Fruit fly (Drosophila melanogaster) whole organism, embryonic: Measurements from ENCODE around the gene CG5515.

Experiments used
- Antp ChIP-seq: fragments of 200-800 bp; sonication (Bioruptor generic); optimal IDR thresholded peaks from 3 replicates; lab custom pipeline; 2016; ENCODE audit warnings: missing biosample characterization, missing genetic modification characterization
- Bdp1 ChIP-seq: fragments of 200-800 bp; sonication (Bioruptor generic); optimal IDR thresholded peaks from 3 replicates; lab custom pipeline; 2016; ENCODE audit warnings: missing biosample characterization, missing genetic modification characterization
- Bgb ChIP-seq: fragments of 200-800 bp; sonication (Bioruptor generic); IDR thresholded peaks from 2 replicates; pipeline ENCODE4 v1.3.6; 2022; ENCODE audit warnings: missing biosample characterization, missing genetic modification characterization; ENCODE audit not compliant: partially characterized antibody
- CG10431 ChIP-seq: fragments of 200-800 bp; sonication (Bioruptor generic); optimal IDR thresholded peaks from 3 replicates; lab custom pipeline; 2018; ENCODE audit warnings: missing biosample characterization, mild to moderate bottlenecking, missing genetic modification characterization
- CG12769 ChIP-seq: fragments of 200-800 bp; sonication (Bioruptor generic); optimal IDR thresholded peaks from 2 replicates; lab custom pipeline; 2019; ENCODE audit warnings: missing biosample characterization, mild to moderate bottlenecking, missing genetic modification characterization, moderate library complexity
- CG13624 ChIP-seq: fragments of 200-800 bp; sonication (Bioruptor generic); optimal IDR thresholded peaks from 2 replicates; lab custom pipeline; 2016; ENCODE audit warnings: missing biosample characterization, missing genetic modification characterization
- CG14014 ChIP-seq: fragments of 200-800 bp; sonication (Bioruptor generic); IDR thresholded peaks from 2 replicates; pipeline ENCODE4 v1.3.6; 2022; ENCODE audit warnings: missing biosample characterization, missing genetic modification characterization
- CG15073 ChIP-seq: fragments of 200-800 bp; sonication (Bioruptor generic); optimal IDR thresholded peaks from 2 replicates; lab custom pipeline; 2016; ENCODE audit warnings: missing biosample characterization, missing genetic modification characterization
- CG16815 ChIP-seq: fragments of 200-800 bp; sonication (Bioruptor generic); optimal IDR thresholded peaks from 3 replicates; lab custom pipeline; 2017; ENCODE audit warnings: missing biosample characterization, mild to moderate bottlenecking, missing genetic modification characterization
- CG2712 ChIP-seq: fragments of 200-800 bp; optimal IDR thresholded peaks from 3 replicates; lab custom pipeline; 2019; ENCODE audit warnings: missing biosample characterization, mild to moderate bottlenecking, missing genetic modification characterization, moderate library complexity
- CG4282 ChIP-seq: fragments of 200-800 bp; sonication (Bioruptor generic); optimal IDR thresholded peaks from 2 replicates; lab custom pipeline; 2016; ENCODE audit warnings: missing biosample characterization, missing genetic modification characterization
- CG7928 ChIP-seq: fragments of 200-800 bp; sonication (Bioruptor generic); optimal IDR thresholded peaks from 2 replicates; lab custom pipeline; 2017; ENCODE audit warnings: missing biosample characterization, mild to moderate bottlenecking, missing genetic modification characterization
- Dfd ChIP-seq, 2 experiments: fragments of >200 bp; optimal IDR thresholded peaks; 2 replicates each; lab custom pipeline; 2017; ENCODE audit warnings: missing biosample characterization in 2 of 2, missing genetic modification characterization in 2 of 2
- Dref ChIP-seq: fragments of 200-800 bp; sonication (Bioruptor generic); IDR thresholded peaks from 2 replicates; pipeline ENCODE4 v1.3.6; 2022; ENCODE audit warnings: missing biosample characterization, missing genetic modification characterization
- E2f2 ChIP-seq: fragments of 200-800 bp; sonication (Bioruptor generic); IDR thresholded peaks from 2 replicates; pipeline ENCODE4 v1.3.6; 2022; ENCODE audit warnings: missing biosample characterization, missing genetic modification characterization
- ERR ChIP-seq: fragments of 200-800 bp; sonication (Bioruptor generic); optimal IDR thresholded peaks from 2 replicates; lab custom pipeline; 2016; ENCODE audit warnings: missing biosample characterization, missing genetic modification characterization
- Eip74EF ChIP-seq, 2 experiments: fragments of 200-800 bp in 1 of 2; fragments of >200 bp in 1 of 2; sonication (Bioruptor generic) in 1 of 2; optimal IDR thresholded peaks; 2 replicates each; lab custom pipeline; 2017 to 2019; ENCODE audit warnings: missing biosample characterization in 2 of 2, missing genetic modification characterization in 2 of 2, mild to moderate bottlenecking in 1 of 2, moderate library complexity in 1 of 2
- Hey ChIP-seq: fragments of 200-800 bp; sonication (Bioruptor generic); optimal IDR thresholded peaks from 3 replicates; lab custom pipeline; 2018; ENCODE audit warnings: missing biosample characterization, mild to moderate bottlenecking, missing genetic modification characterization
- HmgZ ChIP-seq: fragments of 200-800 bp; sonication (Bioruptor generic); optimal IDR thresholded peaks from 2 replicates; lab custom pipeline; 2018; ENCODE audit warnings: missing biosample characterization, mild to moderate bottlenecking, missing genetic modification characterization
- Hr39 ChIP-seq: fragments of >200 bp; optimal IDR thresholded peaks from 2 replicates; lab custom pipeline; 2017
- Nf-YC ChIP-seq: fragments of 200-800 bp; optimal IDR thresholded peaks from 3 replicates; lab custom pipeline; 2019; ENCODE audit warnings: missing biosample characterization, mild to moderate bottlenecking, missing genetic modification characterization, moderate library complexity
- Oli ChIP-seq: fragments of 200-800 bp; sonication (Bioruptor generic); optimal IDR thresholded peaks from 2 replicates; lab custom pipeline; 2018; ENCODE audit warnings: missing biosample characterization, mild to moderate bottlenecking, missing genetic modification characterization, moderate library complexity
- Ravus ChIP-seq: fragments of 200-800 bp; sonication (Bioruptor generic); IDR thresholded peaks from 2 replicates; pipeline ENCODE4 v1.3.6; 2022; ENCODE audit warnings: missing biosample characterization, missing genetic modification characterization
- Tbp ChIP-seq: fragments of >200 bp; optimal IDR thresholded peaks from 2 replicates; lab custom pipeline; 2018; ENCODE audit warnings: missing biosample characterization, missing genetic modification characterization
- ash1 ChIP-seq: fragments of 200-800 bp; sonication (Bioruptor generic); optimal IDR thresholded peaks from 2 replicates; lab custom pipeline; 2018; ENCODE audit warnings: missing biosample characterization, mild to moderate bottlenecking, missing genetic modification characterization
- btn ChIP-seq: fragments of 200-800 bp; sonication (Bioruptor generic); optimal IDR thresholded peaks from 2 replicates; lab custom pipeline; 2016; ENCODE audit warnings: missing biosample characterization, missing genetic modification characterization
- cas ChIP-seq: fragments of 200-800 bp; sonication (Bioruptor generic); IDR thresholded peaks from 2 replicates; pipeline ENCODE4 v1.3.6; 2022; ENCODE audit warnings: missing biosample characterization, missing genetic modification characterization
- chinmo ChIP-seq: fragments of 200-800 bp; sonication (Bioruptor generic); IDR thresholded peaks from 4 replicates; pipeline ENCODE4 v1.3.6; 2022; ENCODE audit warnings: missing biosample characterization, missing genetic modification characterization; ENCODE audit not compliant: partially characterized antibody
- chn ChIP-seq: fragments of 200-800 bp; sonication (Bioruptor generic); optimal IDR thresholded peaks from 2 replicates; lab custom pipeline; 2016; ENCODE audit warnings: missing biosample characterization, missing genetic modification characterization
- eve ChIP-seq, 2 experiments: fragments of >200 bp; optimal IDR thresholded peaks; 2 replicates each; lab custom pipeline; 2017; ENCODE audit warnings: missing biosample characterization in 2 of 2, missing genetic modification characterization in 2 of 2
- fd3F ChIP-seq: fragments of 200-800 bp; sonication (Bioruptor generic); optimal IDR thresholded peaks from 2 replicates; lab custom pipeline; 2018; ENCODE audit warnings: missing biosample characterization, mild to moderate bottlenecking, missing genetic modification characterization, moderate library complexity
- gcm2 ChIP-seq: fragments of 200-800 bp; sonication (Bioruptor generic); optimal IDR thresholded peaks from 2 replicates; lab custom pipeline; 2016; ENCODE audit warnings: missing biosample characterization, missing genetic modification characterization
- gem ChIP-seq: fragments of 200-800 bp; sonication (Bioruptor generic); optimal IDR thresholded peaks from 2 replicates; lab custom pipeline; 2019; ENCODE audit warnings: missing biosample characterization, mild to moderate bottlenecking, missing genetic modification characterization, moderate library complexity
- grau ChIP-seq: fragments of 200-800 bp; optimal IDR thresholded peaks from 3 replicates; lab custom pipeline; 2019; ENCODE audit warnings: missing biosample characterization, mild to moderate bottlenecking, missing genetic modification characterization, moderate library complexity
- kay ChIP-seq: fragments of 200-800 bp; sonication (Bioruptor generic); optimal IDR thresholded peaks from 2 replicates; lab custom pipeline; 2016; ENCODE audit warnings: missing biosample characterization, missing genetic modification characterization
- klu ChIP-seq: fragments of 200-800 bp; sonication (Bioruptor generic); IDR thresholded peaks from 2 replicates; pipeline ENCODE4 v1.3.6; 2022; ENCODE audit warnings: missing biosample characterization, missing genetic modification characterization
- knrl ChIP-seq: fragments of 200-800 bp; sonication (Bioruptor generic); IDR thresholded peaks from 3 replicates; pipeline ENCODE4 v1.3.6; 2022; ENCODE audit warnings: missing biosample characterization, missing genetic modification characterization; ENCODE audit not compliant: partially characterized antibody
- lilli ChIP-seq: fragments of 200-800 bp; sonication (Bioruptor generic); optimal IDR thresholded peaks from 3 replicates; lab custom pipeline; 2016; ENCODE audit warnings: missing biosample characterization, missing genetic modification characterization
- oc ChIP-seq: fragments of 200-800 bp; sonication (Bioruptor generic); optimal IDR thresholded peaks from 2 replicates; lab custom pipeline; 2018; ENCODE audit warnings: missing biosample characterization, mild to moderate bottlenecking, missing genetic modification characterization, moderate library complexity
- odd ChIP-seq: fragments of 200-800 bp; sonication (Bioruptor generic); optimal IDR thresholded peaks from 2 replicates; lab custom pipeline; 2017; ENCODE audit warnings: missing biosample characterization, mild to moderate bottlenecking, missing genetic modification characterization
- pan ChIP-seq, 4 experiments: fragments of >200 bp in 3 of 4; fragments of 200-800 bp in 1 of 4; sonication (Bioruptor generic) in 1 of 4; optimal IDR thresholded peaks in 3 of 4; IDR thresholded peaks in 1 of 4; 2 replicates each; pipeline versions ENCODE4 v1.3.6 to Lab custom; 2017 to 2022; ENCODE audit warnings: missing biosample characterization in 2 of 4, missing genetic modification characterization in 2 of 4, mixed read lengths in 1 of 4
- phol ChIP-seq: fragments of 200-800 bp; sonication (Bioruptor generic); optimal IDR thresholded peaks from 3 replicates; lab custom pipeline; 2018; ENCODE audit warnings: missing biosample characterization, mild to moderate bottlenecking, missing genetic modification characterization, moderate library complexity
- sd ChIP-seq: fragments of 200-800 bp; sonication (Bioruptor generic); optimal IDR thresholded peaks from 3 replicates; lab custom pipeline; 2018; ENCODE audit warnings: missing biosample characterization, mild to moderate bottlenecking, missing genetic modification characterization, moderate library complexity
- sqz ChIP-seq: fragments of 200-800 bp; sonication (Bioruptor generic); optimal IDR thresholded peaks from 3 replicates; lab custom pipeline; 2018; ENCODE audit warnings: missing biosample characterization, mild to moderate bottlenecking, missing genetic modification characterization
- sr ChIP-seq: fragments of 200-800 bp; sonication (Bioruptor generic); IDR thresholded peaks from 3 replicates; pipeline ENCODE4 v1.3.6; 2022; ENCODE audit warnings: missing biosample characterization, missing genetic modification characterization
- tx ChIP-seq: fragments of 200-800 bp; sonication (Bioruptor generic); optimal IDR thresholded peaks from 2 replicates; lab custom pipeline; 2016; ENCODE audit warnings: missing biosample characterization, missing genetic modification characterization
- wek ChIP-seq: fragments of 200-800 bp; sonication (Bioruptor generic); optimal IDR thresholded peaks from 3 replicates; lab custom pipeline; 2018; ENCODE audit warnings: missing biosample characterization, mild to moderate bottlenecking, missing genetic modification characterization, moderate library complexity
- wor ChIP-seq: fragments of 200-800 bp; sonication (Bioruptor generic); IDR thresholded peaks from 2 replicates; pipeline ENCODE4 v1.3.6; 2022; ENCODE audit warnings: missing biosample characterization, missing genetic modification characterization
- zen ChIP-seq: fragments of 200-800 bp; sonication (Bioruptor generic); optimal IDR thresholded peaks from 3 replicates; lab custom pipeline; 2018; ENCODE audit warnings: missing biosample characterization, mild to moderate bottlenecking, missing genetic modification characterization, moderate library complexity

The CG5515 gene

dm6 chr3R:24206341-24207114 lies 17.8 kb upstream of the CG5515 start (continued):
- TF ChIP-seq Dfd (GFP tag; optimal IDR thresholded peaks at IDR 0.05; lab: Kevin White, UChicago) (no peak), ash1 (GFP tag; lab: Kevin White, UChicago) (no peak), CG15073 (GFP tag; lab: Kevin White, UChicago) (no peak), E2f2 (GFP tag; lab: Robert Waterston, UW) (peak; percentile 22; the same call in 1 of the 2 replicates), Bgb (GFP tag; lab: Robert Waterston, UW) (no peak), sd (tag; lab: Kevin White, UChicago) (no peak), eve (GFP tag; optimal IDR thresholded peaks at IDR 0.05; lab: Kevin White, UChicago) (peak in 1 of 2 experiments; percentile 75), CG13624 (no peak), grau (tag; lab: Kevin White, UChicago) (peak; percentile 47), CG2712 (peak; percentile 66), Nf-YC (tag; lab: Kevin White, UChicago) (no peak), lilli (GFP tag; lab: Kevin White, UChicago) (no peak), CG16815 (GFP tag; lab: Kevin White, UChicago) (no peak), wor (peak; percentile 33; the same call in 1 of the 2 replicates), Bdp1 (GFP tag; lab: Kevin White, UChicago) (no peak), chinmo (GFP tag; lab: Robert Waterston, UW) (no peak), gem (tag; lab: Kevin White, UChicago) (peak; percentile 74), odd (GFP tag; lab: Kevin White, UChicago) (peak; percentile 12), Hey (tag; lab: Kevin White, UChicago) (no peak), chn (GFP tag; lab: Kevin White, UChicago) (no peak), Dref (GFP tag; lab: Robert Waterston, UW) (no peak), cas (GFP tag; lab: Robert Waterston, UW) (no peak), ERR (no peak), CG12769 (tag; lab: Kevin White, UChicago) (no peak), klu (GFP tag; lab: Robert Waterston, UW) (no peak), kay (GFP tag; lab: Kevin White, UChicago) (no peak), sr (0 out of 3 replicates have a peak, but pooled peaks have one; percentile 17), fd3F (GFP tag; lab: Kevin White, UChicago) (no peak), Ravus (GFP tag; lab: Robert Waterston, UW) (no peak), CG14014 (GFP tag; lab: Robert Waterston, UW) (0 out of 2 replicates have a peak, but pooled peaks have one; percentile 22), Antp (no peak), wek (GFP tag; lab: Kevin White, UChicago) (peak; percentile 36), tx (GFP tag; lab: Kevin White, UChicago) (no peak), Tbp (GFP tag; lab: Kevin White, UChicago) (no peak), CG4282 (GFP tag; lab: Kevin White, UChicago) (no peak), zen (tag; lab: Kevin White, UChicago) (no peak), gcm2 (GFP tag; lab: Kevin White, UChicago) (no peak), pan (optimal IDR thresholded peaks at IDR 0.05; lab: Kevin White, UChicago) (no peak), pan (GFP tag; optimal IDR thresholded peaks at IDR 0.05 in 1 of 2, IDR thresholded peaks at IDR 0.05 in 1 of 2) (peak in 1 of 2 experiments; percentile 51), knrl (no peak), sqz (GFP tag; lab: Kevin White, UChicago) (peak; percentile 90), phol (tag; lab: Kevin White, UChicago) (peak; percentile 67), CG7928 (GFP tag; lab: Kevin White, UChicago) (no peak), oc (peak; percentile 87), Eip74EF (GFP tag; optimal IDR thresholded peaks at IDR 0.05; lab: Kevin White, UChicago) (peak in 1 of 2 experiments; percentile 61), HmgZ (tag; lab: Kevin White, UChicago) (no peak), Hr39 (lab: Kevin White, UChicago) (no peak), btn (peak; percentile 17), CG10431 (GFP tag; lab: Kevin White, UChicago) (peak; percentile 17), Oli (tag; lab: Kevin White, UChicago) (peak; percentile 62)
